Worm (Caenorhabditis elegans) whole organism, dauer: ENCODE data around the gene C16C4.17.

Source experiments
- unc-62 ChIP-seq: sonication (generic microtip); optimal IDR thresholded peaks from 2 replicates; lab custom pipeline; 2017; ENCODE audit warnings: missing biosample characterization, missing genetic modification reagents, missing genetic modification characterization

The C16C4.17 gene

ce11 chrII:1895762-1896161 is 31.4 kb downstream of the C16C4.17 start, which contains the start of gene math-25:
Gene math-25, plus strand, starts transcription at chrII:1896062.
- TF ChIP-seq unc-62 (GFP tag; lab: Kevin White, UChicago), result no peak

- no peak for TF ChIP-seq unc-62 (GFP tag; lab: Kevin White, UChicago)
Observed at ce11 chrII:1897936-1898335, 33.6 kb downstream of the C16C4.17 start, which contains the start of gene C46F9.6. Gene C46F9.6, plus strand, starts transcription at chrII:1898236.

- no peak for TF ChIP-seq unc-62 (GFP tag; lab: Kevin White, UChicago)
Observed at ce11 chrII:1899934-1900333, 35.6 kb downstream of the C16C4.17 start, which contains the start of gene math-24. Gene math-24, plus strand, starts transcription at chrII:1900234.

- no peak for TF ChIP-seq unc-62 (GFP tag; lab: Kevin White, UChicago)
Observed at ce11 chrII:1901981-1902380, 37.6 kb downstream of the C16C4.17 start, which contains the start of gene math-23. Gene math-23, plus strand, starts transcription at chrII:1902281.

ce11 chrII:1905104-1905503 is 40.7 kb downstream of the C16C4.17 start, which contains the start of gene math-22:
Gene math-22, plus strand, starts transcription at chrII:1905404.
- no peak for TF ChIP-seq unc-62 (GFP tag; lab: Kevin White, UChicago)

ce11 chrII:1912741-1913140 is 48.4 kb downstream of the C16C4.17 start, which contains the start of gene math-31:
Gene math-31, minus strand, starts transcription at chrII:1912841.
- no peak for TF ChIP-seq unc-62 (GFP tag; lab: Kevin White, UChicago)
